Fruit fly (Drosophila melanogaster) whole organism, prepupa: ENCODE data around the gene mu2.

ENCODE experiments used
- CG10631 ChIP-seq: fragments of 200-800 bp; sonication (Bioruptor generic); optimal IDR thresholded peaks from 2 replicates; lab custom pipeline; 2016; ENCODE audit warnings: missing biosample characterization, missing genetic modification characterization
- CG11762 ChIP-seq: fragments of 200-800 bp; sonication (Bioruptor generic); optimal IDR thresholded peaks from 3 replicates; lab custom pipeline; 2016; ENCODE audit warnings: missing biosample characterization, missing genetic modification characterization; ENCODE audit not compliant: insufficient read depth
- CG15336 ChIP-seq: fragments of 200-800 bp; sonication (Bioruptor generic); IDR thresholded peaks from 2 replicates; pipeline ENCODE4 v1.3.6; 2022; ENCODE audit warnings: missing biosample characterization, missing genetic modification characterization
- CG1621 ChIP-seq: fragments of 200-800 bp; sonication (Bioruptor generic); optimal IDR thresholded peaks from 3 replicates; lab custom pipeline; 2018; ENCODE audit warnings: missing biosample characterization, mild to moderate bottlenecking, missing genetic modification characterization
- CG16779 ChIP-seq: fragments of 200-800 bp; sonication (Bioruptor generic); optimal IDR thresholded peaks from 3 replicates; lab custom pipeline; 2017; ENCODE audit warnings: missing biosample characterization, mild to moderate bottlenecking, missing genetic modification characterization
- CG3032 ChIP-seq: fragments of 200-800 bp; optimal IDR thresholded peaks from 2 replicates; lab custom pipeline; 2019; ENCODE audit warnings: missing biosample characterization, mild to moderate bottlenecking, missing genetic modification characterization, moderate library complexity
- CG31627 ChIP-seq: fragments of 200-800 bp; sonication (Bioruptor generic); optimal IDR thresholded peaks from 3 replicates; lab custom pipeline; 2016; ENCODE audit warnings: missing biosample characterization, missing genetic modification characterization
- CG34406 ChIP-seq: fragments of 200-800 bp; sonication (Bioruptor generic); optimal IDR thresholded peaks from 3 replicates; lab custom pipeline; 2016; ENCODE audit warnings: missing biosample characterization, missing genetic modification characterization
- CG3919 ChIP-seq: fragments of 200-800 bp; sonication (Bioruptor generic); optimal IDR thresholded peaks from 3 replicates; lab custom pipeline; 2016; ENCODE audit warnings: missing biosample characterization, missing genetic modification characterization
- CG4318 ChIP-seq: fragments of 200-800 bp; sonication (Bioruptor generic); optimal IDR thresholded peaks from 3 replicates; lab custom pipeline; 2017; ENCODE audit warnings: missing biosample characterization, mild to moderate bottlenecking, missing genetic modification characterization
- CG6163 ChIP-seq: fragments of 200-800 bp; sonication (Bioruptor generic); IDR thresholded peaks from 3 replicates; pipeline ENCODE4 v1.3.6; 2022; ENCODE audit warnings: missing biosample characterization, missing genetic modification characterization
- CG6792 ChIP-seq: fragments of 200-800 bp; sonication (Bioruptor generic); optimal IDR thresholded peaks from 3 replicates; lab custom pipeline; 2016; ENCODE audit warnings: missing biosample characterization, missing genetic modification characterization
- CG6854 ChIP-seq: fragments of 200-800 bp; sonication (Bioruptor generic); optimal IDR thresholded peaks from 2 replicates; lab custom pipeline; 2017; ENCODE audit warnings: missing biosample characterization, mild to moderate bottlenecking, missing genetic modification characterization
- CG8119 ChIP-seq: fragments of 200-800 bp; sonication (Bioruptor generic); IDR thresholded peaks from 3 replicates; pipeline ENCODE4 v1.3.6; 2022; ENCODE audit warnings: missing biosample characterization, missing genetic modification characterization
- CG8319 ChIP-seq: fragments of 200-800 bp; sonication (Bioruptor generic); optimal IDR thresholded peaks from 3 replicates; lab custom pipeline; 2016; ENCODE audit warnings: missing biosample characterization, missing genetic modification characterization
- Eip78C ChIP-seq: fragments of 200-800 bp; sonication (Bioruptor generic); peaks from one replicate; lab custom pipeline; 2016; ENCODE audit warnings: missing biosample characterization, missing genetic modification characterization
- Eip93F ChIP-seq: fragments of 200-800 bp; sonication (Bioruptor generic); optimal IDR thresholded peaks from 2 replicates; lab custom pipeline; 2016; ENCODE audit warnings: missing biosample characterization, mild to moderate bottlenecking, missing genetic modification characterization
- Gug ChIP-seq: fragments of 200-800 bp; sonication (Bioruptor generic); IDR thresholded peaks from 2 replicates; pipeline ENCODE4 v1.3.6; 2022; ENCODE audit warnings: missing biosample characterization, missing genetic modification characterization
- Hr38 ChIP-seq: sonication (Bioruptor generic); optimal IDR thresholded peaks from 2 replicates; lab custom pipeline; 2016; ENCODE audit warnings: missing biosample characterization, missing genetic modification characterization
- Hr39 ChIP-seq: fragments of 200-800 bp; sonication (Bioruptor generic); optimal IDR thresholded peaks from 2 replicates; lab custom pipeline; 2016; ENCODE audit warnings: missing biosample characterization, missing genetic modification characterization
- Hr4 ChIP-seq: fragments of 200-800 bp; sonication (Bioruptor generic); optimal IDR thresholded peaks from 3 replicates; lab custom pipeline; 2016; ENCODE audit warnings: missing biosample characterization, missing genetic modification characterization
- Sox102F ChIP-seq: fragments of 200-800 bp; sonication (Bioruptor generic); optimal IDR thresholded peaks from 2 replicates; lab custom pipeline; 2016; ENCODE audit warnings: missing biosample characterization, mild to moderate bottlenecking, missing genetic modification characterization
- Sox15 ChIP-seq: fragments of 200-800 bp; sonication (Bioruptor generic); optimal IDR thresholded peaks from 3 replicates; lab custom pipeline; 2016; ENCODE audit warnings: missing biosample characterization, missing genetic modification characterization
- achi ChIP-seq: fragments of 200-800 bp; sonication (Bioruptor generic); optimal IDR thresholded peaks from 3 replicates; lab custom pipeline; 2016; ENCODE audit warnings: missing biosample characterization, missing genetic modification characterization
- acj6 ChIP-seq: fragments of 200-800 bp; sonication (Bioruptor generic); optimal IDR thresholded peaks from 3 replicates; lab custom pipeline; 2016; ENCODE audit warnings: missing biosample characterization, missing genetic modification characterization
- dsx ChIP-seq: fragments of 200-800 bp; optimal IDR thresholded peaks from 3 replicates; lab custom pipeline; 2019; ENCODE audit warnings: missing biosample characterization, mild to moderate bottlenecking, missing genetic modification characterization, moderate library complexity; ENCODE audit not compliant: poor library complexity, severe bottlenecking
- eg ChIP-seq: fragments of 200-800 bp; sonication (Bioruptor generic); IDR thresholded peaks from 3 replicates; pipeline ENCODE4 v1.3.6; 2022; ENCODE audit warnings: missing biosample characterization, missing genetic modification characterization
- esn ChIP-seq: fragments of 200-800 bp; sonication (Bioruptor generic); optimal IDR thresholded peaks from 2 replicates; lab custom pipeline; 2016; ENCODE audit warnings: missing biosample characterization, mild to moderate bottlenecking, missing genetic modification characterization, moderate library complexity
- fd59A ChIP-seq: fragments of 200-800 bp; sonication (Bioruptor generic); optimal IDR thresholded peaks from 2 replicates; lab custom pipeline; 2017; ENCODE audit warnings: missing biosample characterization, mild to moderate bottlenecking, missing genetic modification characterization, missing genetic modification reagents
- fd85E ChIP-seq: fragments of 200-800 bp; sonication (Bioruptor generic); optimal IDR thresholded peaks from 3 replicates; lab custom pipeline; 2016; ENCODE audit warnings: missing biosample characterization, missing genetic modification characterization
- fkh ChIP-seq: fragments of 200-800 bp; sonication (Bioruptor generic); optimal IDR thresholded peaks from 3 replicates; lab custom pipeline; 2017; ENCODE audit warnings: missing biosample characterization, mild to moderate bottlenecking, missing genetic modification characterization, moderate library complexity
- salr ChIP-seq, 2 experiments: fragments of 200-800 bp; sonication (Bioruptor generic); optimal IDR thresholded peaks; 3 replicates each; lab custom pipeline; 2016 to 2018; ENCODE audit warnings: missing biosample characterization in 2 of 2, missing genetic modification characterization in 2 of 2, mild to moderate bottlenecking in 1 of 2
- svp ChIP-seq: fragments of 200-800 bp; sonication (Bioruptor generic); peaks from one replicate; lab custom pipeline; 2016; ENCODE audit warnings: missing biosample characterization, missing genetic modification characterization
- topi ChIP-seq: fragments of 200-800 bp; sonication (Bioruptor generic); optimal IDR thresholded peaks from 3 replicates; lab custom pipeline; 2016; ENCODE audit warnings: missing biosample characterization, missing genetic modification characterization
- vri ChIP-seq: fragments of 200-800 bp; sonication (Bioruptor generic); optimal IDR thresholded peaks from 3 replicates; lab custom pipeline; 2016; ENCODE audit warnings: missing biosample characterization, mild to moderate bottlenecking, missing genetic modification characterization

The mu2 gene

dm6 chr3L:1937469-1937868 lies 9.8 kb downstream of the mu2 start (continued):
- no peak for TF ChIP-seq CG11762
- TF ChIP-seq CG31627 (GFP tag; lab: Kevin White, UChicago) = peak; percentile 6
- TF ChIP-seq CG3032 (tag; lab: Kevin White, UChicago) = no peak
- no peak for TF ChIP-seq fd85E (GFP tag; lab: Kevin White, UChicago)
- no peak for TF ChIP-seq svp
- TF ChIP-seq CG8119 (GFP tag; lab: Robert Waterston, UW) = peak; percentile 40; the same call in 1 of the 3 replicates
- TF ChIP-seq Eip93F (GFP tag; lab: Kevin White, UChicago) = no peak
- peak; percentile 38; the same call in 1 of the 2 replicates for TF ChIP-seq CG15336 (GFP tag; lab: Robert Waterston, UW)
- peak; percentile 40 for TF ChIP-seq topi (GFP tag; lab: Kevin White, UChicago)
- no peak for TF ChIP-seq CG6854 (GFP tag; lab: Kevin White, UChicago)
- peak; percentile 12 for TF ChIP-seq achi (GFP tag; lab: Kevin White, UChicago)
- TF ChIP-seq CG10631 (GFP tag; lab: Kevin White, UChicago) = no peak
- TF ChIP-seq Hr39 (GFP tag; lab: Kevin White, UChicago) = peak; percentile 3
- TF ChIP-seq CG3919 (GFP tag; lab: Kevin White, UChicago) = peak; percentile 38
- TF ChIP-seq esn = peak; percentile 43

- TF ChIP-seq fd85E (GFP tag; lab: Kevin White, UChicago) (no peak), CG6792 (GFP tag; lab: Kevin White, UChicago) (no peak), Eip78C (GFP tag; lab: Kevin White, UChicago) (no peak), CG34406 (no peak), eg (GFP tag; lab: Robert Waterston, UW) (no peak), CG16779 (no peak), acj6 (GFP tag; lab: Kevin White, UChicago) (no peak), dsx (GFP tag; lab: Kevin White, UChicago) (no peak), Sox102F (no peak), CG4318 (GFP tag; lab: Kevin White, UChicago) (no peak), esn (no peak), fkh (GFP tag; lab: Kevin White, UChicago) (no peak), fd59A (no peak)
Observed at dm6 chr3L:1928959-1929358, 18.3 kb downstream of the mu2 start.

- TF ChIP-seq svp (no peak), Gug (GFP tag; lab: Robert Waterston, UW) (no peak), acj6 (GFP tag; lab: Kevin White, UChicago) (no peak), CG6163 (no peak), Hr38 (GFP tag; lab: Kevin White, UChicago) (no peak), CG6854 (GFP tag; lab: Kevin White, UChicago) (no peak), Eip78C (GFP tag; lab: Kevin White, UChicago) (no peak)
Observed at dm6 chr3L:1920943-1921342, 26.3 kb downstream of the mu2 start, which contains the start of gene Dbx. Gene Dbx, plus strand, starts transcription at chr3L:1921307.

dm6 chr3L:1920051-1920450 lies 27.2 kb downstream of the mu2 start:
- no peak for TF ChIP-seq Sox15 (GFP tag; lab: Kevin White, UChicago)
- no peak for TF ChIP-seq CG8319 (GFP tag; lab: Kevin White, UChicago)
- no peak for TF ChIP-seq Gug (GFP tag; lab: Robert Waterston, UW)

- TF ChIP-seq fd59A (no peak), vri (GFP tag; lab: Kevin White, UChicago) (no peak), CG1621 (tag; lab: Kevin White, UChicago) (no peak), esn (no peak), Hr4 (no peak), salr (GFP tag; optimal IDR thresholded peaks at IDR 0.05; lab: Kevin White, UChicago) (no peak)
Observed at dm6 chr3L:1916617-1917016, 30.7 kb downstream of the mu2 start.
